Worm (Caenorhabditis elegans) whole organism, young adult: Measurements from ENCODE around the gene Y9C9A.13.

ENCODE experiments used
- B0035.1 ChIP-seq: sonication (generic microtip); optimal IDR thresholded peaks from 2 replicates; lab custom pipeline; 2016; ENCODE audit warnings: missing genetic modification characterization, mild to moderate bottlenecking, missing compliant biosample characterization, missing genotype, missing genetic modification reagents
- B0261.1 ChIP-seq: sonication (generic microtip); optimal IDR thresholded peaks from 2 replicates; lab custom pipeline; 2016; ENCODE audit warnings: mild to moderate bottlenecking, missing genetic modification characterization, moderate library complexity, missing compliant biosample characterization
- B0336.3 ChIP-seq: fragments of 200-800 bp; sonication (Bioruptor generic); IDR thresholded peaks from 2 replicates; pipeline ENCODE4 v1.3.6; 2022; ENCODE audit warnings: missing genetic modification characterization, missing compliant biosample characterization
- F22D6.2 ChIP-seq: sonication (generic microtip); optimal IDR thresholded peaks from 2 replicates; lab custom pipeline; 2016; ENCODE audit warnings: mild to moderate bottlenecking, missing genetic modification characterization, missing compliant biosample characterization
- F52B5.7 ChIP-seq: sonication (generic microtip); optimal IDR thresholded peaks from 2 replicates; lab custom pipeline; 2016; ENCODE audit warnings: mild to moderate bottlenecking, missing genetic modification characterization, missing compliant biosample characterization
- K11D2.4 ChIP-seq: fragments of 200-800 bp; sonication (Bioruptor generic); IDR thresholded peaks from 2 replicates; pipeline ENCODE4 v1.3.6; 2022; ENCODE audit warnings: missing genetic modification reagents, missing genetic modification characterization, missing compliant biosample characterization
- K12H6.12 ChIP-seq: fragments of 200-800 bp; sonication (Bioruptor generic); optimal IDR thresholded peaks from 2 replicates; lab custom pipeline; 2018; ENCODE audit warnings: mild to moderate bottlenecking, missing genetic modification characterization, missing compliant biosample characterization
- Y56A3A.18 ChIP-seq: fragments of 200-800 bp; sonication (Bioruptor generic); IDR thresholded peaks from 2 replicates; pipeline ENCODE4 v1.3.6; 2022; ENCODE audit warnings: missing genetic modification reagents, missing genetic modification characterization, missing compliant biosample characterization
- aptf-2 ChIP-seq: fragments of 200-800 bp; sonication (Bioruptor generic); conservative IDR thresholded peaks from 2 replicates; pipeline ENCODE4 v1.3.6; 2022; ENCODE audit warnings: missing genetic modification reagents, missing genetic modification characterization, missing compliant biosample characterization
- aptf-3 ChIP-seq: fragments of 200-800 bp; sonication (Bioruptor generic); IDR thresholded peaks from 2 replicates; pipeline ENCODE4 v1.3.6; 2022; ENCODE audit warnings: missing genetic modification characterization, missing compliant biosample characterization
- atf-7 ChIP-seq: sonication (generic microtip); optimal IDR thresholded peaks from 2 replicates; lab custom pipeline; 2017; ENCODE audit warnings: mild to moderate bottlenecking, missing genetic modification characterization, missing compliant biosample characterization
- athp-1 ChIP-seq: sonication (generic microtip); optimal IDR thresholded peaks from 2 replicates; lab custom pipeline; 2017; ENCODE audit warnings: mild to moderate bottlenecking, missing genetic modification characterization, missing compliant biosample characterization
- attf-5 ChIP-seq: fragments of 200-800 bp; sonication (Bioruptor generic); optimal IDR thresholded peaks from 2 replicates; lab custom pipeline; 2018; ENCODE audit warnings: mild to moderate bottlenecking, missing genetic modification characterization, missing compliant biosample characterization
- bed-2 ChIP-seq: fragments of 200-800 bp; sonication (Bioruptor generic); IDR thresholded peaks from 2 replicates; pipeline ENCODE4 v1.3.6; 2022; ENCODE audit warnings: missing genetic modification reagents, missing genetic modification characterization, missing compliant biosample characterization
- ccch-3 ChIP-seq: fragments of 200-800 bp; sonication (Bioruptor generic); optimal IDR thresholded peaks from 2 replicates; lab custom pipeline; 2018; ENCODE audit warnings: mild to moderate bottlenecking, missing genetic modification characterization, missing compliant biosample characterization
- ceh-100 ChIP-seq: fragments of 200-800 bp; sonication (Bioruptor generic); IDR thresholded peaks from 2 replicates; pipeline ENCODE4 v1.3.6; 2022; ENCODE audit warnings: missing genetic modification reagents, missing genetic modification characterization, missing compliant biosample characterization
- ceh-27 ChIP-seq: fragments of 200-800 bp; sonication (Bioruptor generic); optimal IDR thresholded peaks from 2 replicates; lab custom pipeline; 2018; ENCODE audit warnings: mild to moderate bottlenecking, missing genetic modification characterization, moderate library complexity, missing compliant biosample characterization
- ceh-91 ChIP-seq: fragments of 200-800 bp; sonication (Bioruptor generic); IDR thresholded peaks from 2 replicates; pipeline ENCODE4 v1.3.6; 2022; ENCODE audit warnings: missing genetic modification reagents, missing genetic modification characterization, missing compliant biosample characterization
- dox-1 ChIP-seq: fragments of 200-800 bp; sonication (Bioruptor generic); IDR thresholded peaks from 2 replicates; pipeline ENCODE4 v1.3.6; 2022; ENCODE audit warnings: missing genetic modification reagents, missing genetic modification characterization, missing compliant biosample characterization
- egl-18 ChIP-seq: fragments of 200-800 bp; sonication (Bioruptor generic); IDR thresholded peaks from 2 replicates; pipeline ENCODE4 v1.3.6; 2022; ENCODE audit warnings: missing genetic modification reagents, missing genetic modification characterization, missing compliant biosample characterization
- egrh-3 ChIP-seq: fragments of 200-800 bp; sonication (Bioruptor generic); IDR thresholded peaks from 2 replicates; pipeline ENCODE4 v1.3.6; 2022; ENCODE audit warnings: missing genetic modification reagents, missing genetic modification characterization, missing compliant biosample characterization
- hmg-20 ChIP-seq: fragments of 200-800 bp; sonication (Bioruptor generic); IDR thresholded peaks from 2 replicates; pipeline ENCODE4 v1.3.6; 2022; ENCODE audit warnings: missing genetic modification reagents, missing genetic modification characterization, missing compliant biosample characterization
- hsf-1 ChIP-seq: fragments of 200-800 bp; sonication (Bioruptor generic); IDR thresholded peaks from 2 replicates; pipeline ENCODE4 v1.3.6; 2022; ENCODE audit warnings: missing genetic modification reagents, missing genetic modification characterization, missing compliant biosample characterization
- let-607 ChIP-seq, 2 experiments: fragments of 200-800 bp in 1 of 2; sonication (Bioruptor generic) in 1 of 2; sonication (generic microtip) in 1 of 2; optimal IDR thresholded peaks; 2 replicates each; lab custom pipeline; 2016 to 2018; ENCODE audit warnings: mild to moderate bottlenecking in 2 of 2, missing compliant biosample characterization in 2 of 2, missing genetic modification characterization in 2 of 2, moderate library complexity in 2 of 2, missing genotype in 1 of 2
- lin-26 ChIP-seq: fragments of 200-800 bp; sonication (Bioruptor generic); IDR thresholded peaks from 2 replicates; pipeline ENCODE4 v1.3.6; 2022; ENCODE audit warnings: missing genetic modification reagents, missing genetic modification characterization, missing compliant biosample characterization
- lin-35 ChIP-seq, 3 experiments: fragments of 150-350 bp in 2 of 3; sonication (generic microtip) in 1 of 3; optimal IDR thresholded peaks; 2 replicates each; lab custom pipeline; 2014 to 2018; ENCODE audit warnings: missing biosample characterization in 3 of 3, missing genetic modification characterization in 3 of 3, missing genetic modification reagents in 3 of 3
- lin-40 ChIP-seq: sonication (generic microtip); optimal IDR thresholded peaks from 2 replicates; lab custom pipeline; 2016; ENCODE audit warnings: missing genetic modification characterization, mild to moderate bottlenecking, missing compliant biosample characterization, missing genotype, missing genetic modification reagents
- nfya-1 ChIP-seq: sonication (generic microtip); optimal IDR thresholded peaks from 2 replicates; lab custom pipeline; 2017; ENCODE audit warnings: antibody characterized with exemption, missing compliant biosample characterization, missing genetic modification characterization, borderline replicate concordance; ENCODE audit not compliant: insufficient read depth
- nfya-2 ChIP-seq: fragments of 200-800 bp; sonication (Bioruptor generic); IDR thresholded peaks from 2 replicates; pipeline ENCODE4 v1.3.6; 2022; ENCODE audit warnings: missing genetic modification reagents, missing genetic modification characterization, missing compliant biosample characterization
- nhr-179 ChIP-seq: sonication (generic microtip); optimal IDR thresholded peaks from 2 replicates; lab custom pipeline; 2016; ENCODE audit warnings: mild to moderate bottlenecking, missing genetic modification characterization, missing compliant biosample characterization
- nhr-80 ChIP-seq: sonication (generic microtip); optimal IDR thresholded peaks from 2 replicates; lab custom pipeline; 2016; ENCODE audit warnings: missing genetic modification characterization, missing compliant biosample characterization
- snpc-1.3 ChIP-seq: sonication (generic microtip); optimal IDR thresholded peaks from 2 replicates; lab custom pipeline; 2017; ENCODE audit warnings: missing genetic modification characterization, mild to moderate bottlenecking, missing compliant biosample characterization, antibody characterized with exemption, moderate library complexity, missing genotype, missing genetic modification reagents; ENCODE audit not compliant: insufficient read depth
- sptf-2 ChIP-seq: fragments of 200-800 bp; sonication (Bioruptor generic); optimal IDR thresholded peaks from 2 replicates; lab custom pipeline; 2018; ENCODE audit warnings: mild to moderate bottlenecking, missing genetic modification characterization, missing compliant biosample characterization
- xnd-1 ChIP-seq: sonication (generic microtip); optimal IDR thresholded peaks from 2 replicates; lab custom pipeline; 2016; ENCODE audit warnings: missing genotype, missing genetic modification reagents, missing genetic modification characterization, missing compliant biosample characterization
- zfh-2 ChIP-seq: fragments of 200-800 bp; sonication (Bioruptor generic); conservative IDR thresholded peaks from 2 replicates; pipeline ENCODE4 v1.3.6; 2022; ENCODE audit warnings: missing genetic modification reagents, missing genetic modification characterization, missing compliant biosample characterization
- ztf-22 ChIP-seq: fragments of 200-800 bp; sonication (Bioruptor generic); optimal IDR thresholded peaks from 2 replicates; lab custom pipeline; 2018; ENCODE audit warnings: mild to moderate bottlenecking, missing genetic modification characterization, moderate library complexity, missing compliant biosample characterization
- ztf-25 ChIP-seq: fragments of 200-800 bp; sonication (Bioruptor generic); IDR thresholded peaks from 2 replicates; pipeline ENCODE4 v1.3.6; 2022; ENCODE audit warnings: missing genetic modification reagents, missing genetic modification characterization, missing compliant biosample characterization
- ztf-6 ChIP-seq: fragments of 200-800 bp; sonication (Bioruptor generic); IDR thresholded peaks from 2 replicates; pipeline ENCODE4 v1.3.6; 2022; ENCODE audit warnings: missing genetic modification reagents, missing genetic modification characterization, missing compliant biosample characterization

Y9C9A.13 gene

ce11 chrIV:4996956-4997355, 27.6 kb upstream of the Y9C9A.13 start:
- TF ChIP-seq egrh-3 (GFP tag; lab: Robert Waterston, UW) (peak; percentile 86), F52B5.7 (no peak), zfh-2 (peak; percentile 70)

- no peak for TF ChIP-seq xnd-1 (tag; lab: Kevin White, UChicago)
- no peak for TF ChIP-seq F22D6.2 (tag; lab: Kevin White, UChicago)
- no peak for TF ChIP-seq sptf-2 (GFP tag; lab: Kevin White, UChicago)
- TF ChIP-seq aptf-3 = no peak
- no peak for TF ChIP-seq hmg-20 (GFP tag; lab: Robert Waterston, UW)
- no peak for TF ChIP-seq snpc-1.3 (tag; lab: Kevin White, UChicago)
- no peak for TF ChIP-seq nfya-1 (tag; lab: Kevin White, UChicago)
- no peak for TF ChIP-seq nhr-179 (tag; lab: Kevin White, UChicago)
- TF ChIP-seq nfya-2 (GFP tag; lab: Robert Waterston, UW) = no peak
- no peak for TF ChIP-seq ceh-27
- no peak for TF ChIP-seq B0035.1 (tag; lab: Kevin White, UChicago)
- TF ChIP-seq egrh-3 (GFP tag; lab: Robert Waterston, UW) = no peak
These were observed 26.5 kb upstream of the Y9C9A.13 start, which contains the start of gene ssq-2 for ce11 chrIV:4995842-4996241. TSS of gene ssq-2 (plus strand) at chrIV:4996142.

ce11 chrIV:4993128-4993527, 23.8 kb upstream of the Y9C9A.13 start:
- TF ChIP-seq ztf-25 (GFP tag; lab: Robert Waterston, UW) = no peak
- TF ChIP-seq aptf-2 = no peak
- no peak for TF ChIP-seq lin-35 (GFP tag; optimal IDR thresholded peaks at IDR 0.05; lab: Kevin White, UChicago)
- no peak for TF ChIP-seq egl-18 (GFP tag; lab: Robert Waterston, UW)
- TF ChIP-seq xnd-1 (tag; lab: Kevin White, UChicago) = no peak
- no peak for TF ChIP-seq ceh-91 (GFP tag; lab: Robert Waterston, UW)
- TF ChIP-seq ccch-3 (GFP tag; lab: Kevin White, UChicago) = no peak
- TF ChIP-seq ztf-22 = no peak
- no peak for TF ChIP-seq nhr-179 (tag; lab: Kevin White, UChicago)
- no peak for TF ChIP-seq B0261.1
- TF ChIP-seq ztf-6 (GFP tag; lab: Robert Waterston, UW) = no peak
- no peak for TF ChIP-seq dox-1 (GFP tag; lab: Robert Waterston, UW)
- TF ChIP-seq nhr-80 = no peak
- no peak for TF ChIP-seq attf-5 (GFP tag; lab: Kevin White, UChicago)

ce11 chrIV:4992089-4992488, 22.8 kb upstream of the Y9C9A.13 start, which contains the start of gene str-162:
TSS of gene str-162 (plus strand) at chrIV:4992389.
- no peak for TF ChIP-seq atf-7 (tag; lab: Kevin White, UChicago)
- no peak for TF ChIP-seq Y56A3A.18 (GFP tag; lab: Robert Waterston, UW)
- TF ChIP-seq ceh-100 (GFP tag; lab: Robert Waterston, UW) = no peak
- TF ChIP-seq dox-1 (GFP tag; lab: Robert Waterston, UW) = no peak
- TF ChIP-seq lin-26 (GFP tag; lab: Robert Waterston, UW) = no peak
- no peak for TF ChIP-seq let-607 (tag; optimal IDR thresholded peaks at IDR 0.05; lab: Kevin White, UChicago)
- no peak for TF ChIP-seq lin-40
- no peak for TF ChIP-seq K11D2.4 (GFP tag; lab: Robert Waterston, UW)
- no peak for TF ChIP-seq nhr-179 (tag; lab: Kevin White, UChicago)
- no peak for TF ChIP-seq snpc-1.3 (tag; lab: Kevin White, UChicago)
- TF ChIP-seq F52B5.7 = no peak
- no peak for TF ChIP-seq bed-2 (GFP tag; lab: Robert Waterston, UW)
- TF ChIP-seq K12H6.12 (tag; lab: Kevin White, UChicago) = no peak
- TF ChIP-seq B0336.3 = no peak
- no peak for TF ChIP-seq aptf-3
- TF ChIP-seq hsf-1 = no peak
- no peak for TF ChIP-seq athp-1 (tag; lab: Kevin White, UChicago)
- TF ChIP-seq, all 124 proteins: peak for 0
